Fruit fly (Drosophila melanogaster) S2 (cell line): ENCODE results near the gene CaMKI.

ENCODE experiments used
- CG8478 ChIP-seq: fragments of >200 bp; optimal IDR thresholded peaks from 2 replicates; lab custom pipeline; 2018
- CTCF ChIP-seq, 2 experiments: fragments of >200 bp; optimal IDR thresholded peaks; 2 replicates each; lab custom pipeline; 2018

dm6 chr4:499080-499479 lies 53.8 kb downstream of the CaMKI start:
- TF ChIP-seq CG8478 (lab: Kevin White, UChicago) (no peak), CTCF (optimal IDR thresholded peaks at IDR 0.05; lab: Kevin White, UChicago) (no peak)
